Worm (Caenorhabditis elegans) whole organism, L4 larva: ENCODE measurements around the gene C45B11.2.

ENCODE experiments used
- T20F7.1 ChIP-seq: fragments of 200-800 bp; sonication (Bioruptor generic); optimal IDR thresholded peaks from 2 replicates; lab custom pipeline; 2018; ENCODE audit warnings: mild to moderate bottlenecking, missing genetic modification characterization, missing compliant biosample characterization
- T26A8.4 ChIP-seq: fragments of 200-800 bp; sonication (Bioruptor generic); IDR thresholded peaks from 2 replicates; pipeline ENCODE4 v1.3.6; 2022; ENCODE audit warnings: missing genetic modification characterization, missing compliant biosample characterization
- ZK546.5 ChIP-seq, 2 experiments: sonication (generic microtip); optimal IDR thresholded peaks; 2 replicates each; lab custom pipeline; 2017; ENCODE audit warnings: missing biosample characterization in 2 of 2, missing genetic modification characterization in 2 of 2
- aha-1 ChIP-seq: fragments of 150-350 bp; peaks from one replicate; lab custom pipeline; 2014; ENCODE audit warnings: missing biosample characterization, missing genetic modification characterization
- aly-2 ChIP-seq: sonication (generic microtip); optimal IDR thresholded peaks from 2 replicates; lab custom pipeline; 2018; ENCODE audit warnings: missing biosample characterization, missing genetic modification characterization
- ama-1 ChIP-seq: fragments of 150-350 bp; optimal IDR thresholded peaks from 2 replicates; lab custom pipeline; 2014; ENCODE audit warnings: inconsistent platforms, mixed read lengths
- ceh-20 ChIP-seq: fragments of 200-800 bp; sonication (Bioruptor generic); IDR thresholded peaks from 2 replicates; pipeline ENCODE4 v1.3.6; 2022; ENCODE audit warnings: missing genetic modification reagents, missing genetic modification characterization, missing compliant biosample characterization
- cey-2 ChIP-seq: sonication (generic microtip); optimal IDR thresholded peaks from 3 replicates; lab custom pipeline; 2017; ENCODE audit warnings: missing genetic modification characterization, mild to moderate bottlenecking, missing compliant biosample characterization, antibody characterized with exemption, borderline replicate concordance; ENCODE audit not compliant: insufficient read depth
- daf-16 ChIP-seq, 3 experiments: sonication (generic microtip); optimal IDR thresholded peaks; 2 replicates each; lab custom pipeline; 2016 to 2017; ENCODE audit warnings: missing genetic modification characterization in 3 of 3, missing genetic modification reagents in 3 of 3, mild to moderate bottlenecking in 2 of 3, missing compliant biosample characterization in 2 of 3, missing biosample characterization in 1 of 3, moderate library complexity in 1 of 3
- dmd-6 ChIP-seq: fragments of 200-800 bp; sonication (Bioruptor generic); IDR thresholded peaks from 2 replicates; pipeline ENCODE4 v1.3.6; 2022; ENCODE audit warnings: missing genetic modification reagents, missing genetic modification characterization, missing compliant biosample characterization
- dve-1 ChIP-seq: sonication (generic microtip); optimal IDR thresholded peaks from 2 replicates; lab custom pipeline; 2017; ENCODE audit warnings: antibody characterized with exemption, mild to moderate bottlenecking, missing genetic modification characterization, missing compliant biosample characterization; ENCODE audit not compliant: insufficient read depth
- fos-1 ChIP-seq: fragments of 150-350 bp; optimal IDR thresholded peaks from 2 replicates; lab custom pipeline; 2014; ENCODE audit warnings: missing biosample characterization, missing genetic modification characterization
- hlh-11 ChIP-seq: fragments of 200-800 bp; sonication (Bioruptor generic); optimal IDR thresholded peaks from 2 replicates; lab custom pipeline; 2018; ENCODE audit warnings: mild to moderate bottlenecking, missing genetic modification characterization, missing compliant biosample characterization
- hmg-1.1 ChIP-seq: fragments of 200-800 bp; sonication (Bioruptor generic); IDR thresholded peaks from 2 replicates; pipeline ENCODE4 v1.3.6; 2022; ENCODE audit warnings: missing genetic modification reagents, missing genetic modification characterization, missing compliant biosample characterization
- lin-1 ChIP-seq: fragments of 200-800 bp; sonication (Bioruptor generic); IDR thresholded peaks from 2 replicates; pipeline ENCODE4 v1.3.6; 2022; ENCODE audit warnings: missing genetic modification reagents, missing genetic modification characterization, missing compliant biosample characterization
- lin-38 ChIP-seq: fragments of 200-800 bp; sonication (Bioruptor generic); IDR thresholded peaks from 2 replicates; pipeline ENCODE4 v1.3.6; 2022; ENCODE audit warnings: missing genetic modification reagents, missing genetic modification characterization, missing compliant biosample characterization
- mxl-2 ChIP-seq: fragments of 200-800 bp; sonication (Bioruptor generic); conservative IDR thresholded peaks from 2 replicates; pipeline ENCODE4 v1.3.6; 2022; ENCODE audit warnings: missing genetic modification reagents, missing genetic modification characterization, missing compliant biosample characterization
- mxl-3 ChIP-seq: fragments of 200-800 bp; sonication (Bioruptor generic); optimal IDR thresholded peaks from 2 replicates; lab custom pipeline; 2018; ENCODE audit warnings: mild to moderate bottlenecking, missing genetic modification characterization, missing compliant biosample characterization
- nhr-102 ChIP-seq: sonication (generic microtip); optimal IDR thresholded peaks from 2 replicates; lab custom pipeline; 2016; ENCODE audit warnings: mild to moderate bottlenecking, missing genetic modification characterization, moderate library complexity, missing compliant biosample characterization
- nhr-237 ChIP-seq: sonication (generic microtip); optimal IDR thresholded peaks from 2 replicates; lab custom pipeline; 2017; ENCODE audit warnings: missing biosample characterization, missing genetic modification characterization
- nhr-28 ChIP-seq: fragments of 150-350 bp; optimal IDR thresholded peaks from 2 replicates; lab custom pipeline; 2014; ENCODE audit warnings: missing biosample characterization, missing genetic modification characterization
- nhr-41 ChIP-seq: fragments of 200-800 bp; sonication (Bioruptor generic); IDR thresholded peaks from 2 replicates; pipeline ENCODE4 v1.3.6; 2022; ENCODE audit warnings: missing genetic modification reagents, missing genetic modification characterization, missing compliant biosample characterization
- nhr-48 ChIP-seq: sonication (generic microtip); optimal IDR thresholded peaks from 2 replicates; lab custom pipeline; 2016; ENCODE audit warnings: mild to moderate bottlenecking, missing genetic modification characterization, missing compliant biosample characterization
- nhr-77 ChIP-seq: fragments of 150-350 bp; optimal IDR thresholded peaks from 2 replicates; lab custom pipeline; 2014; ENCODE audit warnings: missing biosample characterization, missing genetic modification characterization
- php-3 ChIP-seq: fragments of 200-800 bp; sonication (Bioruptor generic); IDR thresholded peaks from 2 replicates; pipeline ENCODE4 v1.3.6; 2022; ENCODE audit warnings: missing genetic modification reagents, missing genetic modification characterization, missing compliant biosample characterization
- pqm-1 ChIP-seq: sonication (generic microtip); optimal IDR thresholded peaks from 2 replicates; lab custom pipeline; 2017; ENCODE audit warnings: missing biosample characterization, missing genetic modification characterization
- rbr-2 ChIP-seq: sonication (generic microtip); optimal IDR thresholded peaks from 2 replicates; lab custom pipeline; 2016; ENCODE audit warnings: missing genotype, missing genetic modification characterization, missing compliant biosample characterization
- tag-97 ChIP-seq: fragments of 200-800 bp; sonication (Bioruptor generic); IDR thresholded peaks from 2 replicates; pipeline ENCODE4 v1.3.6; 2022; ENCODE audit warnings: missing genetic modification characterization, missing compliant biosample characterization
- tra-1 ChIP-seq: fragments of 200-800 bp; sonication (Bioruptor generic); IDR thresholded peaks from 2 replicates; pipeline ENCODE4 v1.3.6; 2022; ENCODE audit warnings: missing genetic modification reagents, missing genetic modification characterization, missing compliant biosample characterization
- unc-62 ChIP-seq, 3 experiments: fragments of 150-350 bp in 1 of 3; sonication (generic microtip); optimal IDR thresholded peaks in 2 of 3; peaks in 1 of 3; 1 replicate in 1 of 3; 2 replicates in 2 of 3; lab custom pipeline; 2014 to 2017; ENCODE audit warnings: missing biosample characterization in 3 of 3, missing genetic modification characterization in 3 of 3, missing genetic modification reagents in 3 of 3, missing genotype in 1 of 3
- zfp-2 ChIP-seq: sonication (generic microtip); optimal IDR thresholded peaks from 2 replicates; lab custom pipeline; 2016; ENCODE audit warnings: mild to moderate bottlenecking, missing genetic modification characterization, missing compliant biosample characterization
- ztf-7 ChIP-seq: fragments of 150-350 bp; optimal IDR thresholded peaks from 2 replicates; lab custom pipeline; 2014; ENCODE audit warnings: missing biosample characterization, missing genetic modification characterization

Gene C45B11.2

DNA sequence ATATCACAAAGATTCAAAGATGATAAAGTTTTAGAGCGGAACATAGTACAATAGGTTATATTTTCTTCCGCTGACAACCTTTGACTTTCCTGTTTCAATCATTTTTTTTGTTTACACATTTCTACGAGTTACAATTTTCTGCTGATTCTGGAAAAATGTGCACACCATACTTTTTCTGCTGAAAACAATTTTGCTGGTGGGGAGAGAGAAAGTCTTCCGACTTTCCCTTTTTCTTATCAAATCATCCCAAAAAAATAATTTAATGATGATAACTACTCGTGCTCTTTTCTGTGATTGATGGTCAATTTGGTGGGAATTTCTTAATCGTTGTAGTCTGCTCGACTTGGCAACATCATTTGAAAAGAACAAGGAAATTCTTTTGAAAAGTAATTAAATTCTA is 34.9 kb upstream of the C45B11.2 start:
- TF ChIP-seq nhr-77 (peak; percentile 62), php-3 (GFP tag; lab: Robert Waterston, UW) (0 out of 2 replicates have a peak, but pooled peaks have one; percentile 53), pqm-1 (peak; percentile 27), dve-1 (tag; lab: Kevin White, UChicago) (peak; percentile 38), lin-1 (GFP tag; lab: Robert Waterston, UW) (0 out of 2 replicates have a peak, but pooled peaks have one; percentile 26), dmd-6 (GFP tag; lab: Robert Waterston, UW) (peak; percentile 88), unc-62 (GFP tag; optimal IDR thresholded peaks at IDR 0.05 in 1 of 2; lab: Kevin White, UChicago) (no peak), unc-62 (tag; optimal IDR thresholded peaks at IDR 0.05; lab: Kevin White, UChicago) (no peak), rbr-2 (tag; lab: Kevin White, UChicago) (no peak), T26A8.4 (no peak), hlh-11 (tag; lab: Kevin White, UChicago) (peak; percentile 65), aly-2 (no peak), nhr-28 (tag; lab: Kevin White, UChicago) (peak; percentile 63), daf-16 (GFP tag; optimal IDR thresholded peaks at IDR 0.05; lab: Kevin White, UChicago) (no peak), daf-16 (tag; optimal IDR thresholded peaks at IDR 0.05; lab: Kevin White, UChicago) (peak; percentile 63), tra-1 (GFP tag; lab: Robert Waterston, UW) (0 out of 2 replicates have a peak, but pooled peaks have one; percentile 19)

DNA sequence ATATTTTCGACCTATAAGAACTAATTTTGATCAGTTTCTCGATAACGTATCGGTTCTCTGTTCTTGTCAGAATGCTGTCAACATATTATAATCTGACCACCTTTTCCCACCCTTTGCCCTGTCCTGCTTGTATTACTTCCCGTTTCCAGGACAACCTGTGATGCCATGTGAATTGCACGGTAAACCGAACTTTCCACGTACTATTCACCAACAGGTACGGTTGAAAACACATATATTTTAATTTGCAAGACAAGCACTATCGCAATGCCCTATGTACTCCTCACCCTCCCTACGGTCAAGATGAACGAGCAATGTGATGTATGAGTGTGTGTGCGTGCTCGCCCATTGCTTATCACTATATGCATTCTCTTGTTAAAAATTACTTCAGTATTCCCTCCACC is 33.4 kb upstream of the C45B11.2 start:
- TF ChIP-seq fos-1 (tag; lab: Kevin White, UChicago) (no peak), T20F7.1 (GFP tag; lab: Kevin White, UChicago) (peak; percentile 45), pqm-1 (peak; percentile 49), aha-1 (tag; lab: Kevin White, UChicago) (peak; percentile 58), ceh-20 (GFP tag; lab: Robert Waterston, UW) (peak; percentile 22; the same call in 1 of the 2 replicates), zfp-2 (tag; lab: Kevin White, UChicago) (no peak), nhr-102 (tag; lab: Kevin White, UChicago) (peak; percentile 57), tra-1 (GFP tag; lab: Robert Waterston, UW) (peak; percentile 78), nhr-28 (tag; lab: Kevin White, UChicago) (peak; percentile 64), ama-1 (lab: Kevin White, UChicago) (no peak), daf-16 (GFP tag; optimal IDR thresholded peaks at IDR 0.05; lab: Kevin White, UChicago) (no peak), daf-16 (tag; optimal IDR thresholded peaks at IDR 0.05; lab: Kevin White, UChicago) (peak; percentile 86), dmd-6 (GFP tag; lab: Robert Waterston, UW) (peak; percentile 96), php-3 (GFP tag; lab: Robert Waterston, UW) (peak; percentile 45; the same call in 1 of the 2 replicates), mxl-2 (GFP tag; lab: Robert Waterston, UW) (0 out of 2 replicates have a peak, but pooled peaks have one; percentile 38), dve-1 (tag; lab: Kevin White, UChicago) (peak; percentile 38), hlh-11 (tag; lab: Kevin White, UChicago) (peak; percentile 86), lin-38 (GFP tag; lab: Robert Waterston, UW) (no peak), nhr-77 (peak; percentile 15), unc-62 (GFP tag; optimal IDR thresholded peaks at IDR 0.05 in 1 of 2; lab: Kevin White, UChicago) (peak in 1 of 2 experiments; percentile 5), unc-62 (tag; optimal IDR thresholded peaks at IDR 0.05; lab: Kevin White, UChicago) (no peak), nhr-48 (tag; lab: Kevin White, UChicago) (peak; percentile 77), nhr-41 (GFP tag; lab: Robert Waterston, UW) (peak; percentile 69; the same call in 1 of the 2 replicates)

DNA sequence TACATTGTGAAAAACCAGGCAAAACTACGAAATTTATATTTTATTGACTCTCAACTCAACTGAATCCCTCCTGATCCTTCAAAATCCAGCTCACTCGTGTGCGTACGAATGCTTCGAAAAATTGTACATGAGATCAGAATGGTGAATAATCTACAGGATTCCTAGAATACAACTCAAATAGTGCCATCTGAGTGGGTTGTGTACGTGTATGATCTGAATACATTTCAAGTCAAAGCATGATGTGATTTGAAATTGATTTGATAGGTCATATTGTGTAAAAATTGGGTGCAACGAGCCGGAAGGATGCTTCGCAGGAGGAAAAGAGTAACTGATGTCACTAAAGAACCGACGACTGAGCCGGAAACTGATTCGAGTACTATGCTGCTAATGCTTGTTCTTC is 31.7 kb upstream of the C45B11.2 start:
- TF ChIP-seq cey-2 (tag; lab: Kevin White, UChicago), result no peak
- TF ChIP-seq hmg-1.1 (GFP tag; lab: Robert Waterston, UW), result no peak
- no peak for TF ChIP-seq mxl-3 (GFP tag; lab: Kevin White, UChicago)
- no peak for TF ChIP-seq nhr-237
- TF ChIP-seq ZK546.5 (tag; optimal IDR thresholded peaks at IDR 0.05; lab: Kevin White, UChicago), result no peak
- TF ChIP-seq ztf-7, result no peak
- TF ChIP-seq, all 104 proteins: peak for 0

DNA sequence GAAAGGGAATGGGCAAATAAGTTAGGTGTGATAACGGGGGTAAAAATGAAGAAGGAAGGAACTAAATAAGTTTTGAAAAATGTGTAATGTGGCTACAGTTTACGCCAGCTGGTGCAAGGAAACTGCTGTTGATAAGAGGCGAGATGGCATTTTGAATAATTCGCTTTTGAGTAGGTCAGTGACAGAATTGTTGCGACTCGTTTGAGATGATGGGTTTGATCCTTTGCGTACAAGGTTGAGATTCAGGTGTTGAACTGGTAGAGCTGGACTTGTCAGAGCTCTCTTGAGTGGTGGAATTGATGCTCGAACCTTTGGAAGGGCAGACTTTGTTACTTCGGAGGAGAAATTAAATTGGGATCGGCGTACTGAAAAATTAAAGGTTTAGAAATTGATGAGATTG is 30.7 kb upstream of the C45B11.2 start:
- TF ChIP-seq tag-97, result no peak
- TF ChIP-seq nhr-28 (tag; lab: Kevin White, UChicago), result peak; percentile 6
